Fruit fly (Drosophila melanogaster): ENCODE data around the gene Nepl19.

Nepl19 gene

dm6 chr3R:28830746-28831145 is 49.2 kb downstream of the Nepl19 start (continued):
- TF ChIP-seq Hr51 (GFP tag; optimal IDR thresholded peaks at IDR 0.05) (peak in 1 of 2 experiments; percentile 47), dmrt99B (tag; optimal IDR thresholded peaks at IDR 0.05) (peak; percentile 42), CG7928 (GFP tag; optimal IDR thresholded peaks at IDR 0.05) (no peak), Xbp1 (GFP tag; optimal IDR thresholded peaks at IDR 0.05) (no peak), repo (GFP tag; optimal IDR thresholded peaks at IDR 0.05) (no peak), Doc2 (GFP tag; IDR thresholded peaks at IDR 0.05) (no peak), CG2202 (tag; optimal IDR thresholded peaks at IDR 0.05) (no peak), Opbp (GFP tag; IDR thresholded peaks at IDR 0.05; ENCODE audit: partially characterized antibody) (no peak), dati (GFP tag; IDR thresholded peaks at IDR 0.05) (no peak), pros (GFP tag; optimal IDR thresholded peaks at IDR 0.05) (no peak), org-1 (GFP tag; optimal IDR thresholded peaks at IDR 0.05) (no peak), CG8944 (GFP tag; optimal IDR thresholded peaks at IDR 0.05) (no peak), CG9215 (GFP tag; IDR thresholded peaks at IDR 0.05) (no peak), kah (GFP tag; optimal IDR thresholded peaks at IDR 0.05) (no peak), kay (GFP tag; optimal IDR thresholded peaks at IDR 0.05) (no peak), bab2 (GFP tag; optimal IDR thresholded peaks at IDR 0.05) (no peak), Rfx (GFP tag; IDR thresholded peaks at IDR 0.05) (peak; percentile 10; the same call in 1 of the 2 replicates), sd (tag; optimal IDR thresholded peaks at IDR 0.05) (no peak), CG18011 (GFP tag; optimal IDR thresholded peaks at IDR 0.05) (no peak), Optix (GFP tag; IDR thresholded peaks at IDR 0.05) (no peak), CG11398 (GFP tag; optimal IDR thresholded peaks at IDR 0.05) (no peak), CG30403 (GFP tag; optimal IDR thresholded peaks at IDR 0.05) (peak; percentile 3), Adf1 (GFP tag; IDR thresholded peaks at IDR 0.05) (no peak), CG7745 (tag; optimal IDR thresholded peaks at IDR 0.05) (no peak), dimm (GFP tag; IDR thresholded peaks at IDR 0.05) (no peak), phol (tag; optimal IDR thresholded peaks at IDR 0.05) (peak; percentile 25), Hey (tag; optimal IDR thresholded peaks at IDR 0.05) (no peak), pzg (GFP tag; optimal IDR thresholded peaks at IDR 0.05) (no peak), Bdp1 (GFP tag; optimal IDR thresholded peaks at IDR 0.05) (no peak), fd64A (GFP tag; optimal IDR thresholded peaks at IDR 0.05) (no peak), CG32767 (GFP tag; IDR thresholded peaks at IDR 0.05) (no peak), CG32532 (GFP tag; IDR thresholded peaks at IDR 0.05) (no peak), CG31365 (tag; optimal IDR thresholded peaks at IDR 0.05) (no peak), wdn (GFP tag; IDR thresholded peaks at IDR 0.05) (no peak), al (GFP tag; IDR thresholded peaks at IDR 0.05) (no peak), D (optimal IDR thresholded peaks at IDR 0.05) (no peak), D (GFP tag; optimal IDR thresholded peaks at IDR 0.05) (no peak), Ets65A (GFP tag) (no peak), dan (GFP tag; IDR thresholded peaks at IDR 0.05) (no peak), Side (GFP tag; optimal IDR thresholded peaks at IDR 0.05) (no peak), CG10366 (GFP tag; IDR thresholded peaks at IDR 0.05) (no peak), pita (GFP tag; optimal IDR thresholded peaks at IDR 0.05) (no peak), Trl (optimal IDR thresholded peaks at IDR 0.05) (no peak), Trl (GFP tag; optimal IDR thresholded peaks at IDR 0.05) (no peak), CG11560 (tag; IDR thresholded peaks at IDR 0.05) (no peak), CG13894 (tag; optimal IDR thresholded peaks at IDR 0.05) (no peak), MTF-1 (GFP tag; optimal IDR thresholded peaks at IDR 0.05; ENCODE audit: borderline replicate concordance) (no peak), C15 (GFP tag; IDR thresholded peaks at IDR 0.05) (no peak), row (GFP tag; IDR thresholded peaks at IDR 0.05) (peak; percentile 31; the same call in 1 of the 3 replicates), CG6254 (GFP tag; optimal IDR thresholded peaks at IDR 0.05) (no peak), CG1602 (GFP tag; optimal IDR thresholded peaks at IDR 0.05) (no peak), sc (optimal IDR thresholded peaks at IDR 0.05) (no peak), sc (GFP tag; optimal IDR thresholded peaks at IDR 0.05) (no peak), E2f2 (GFP tag; IDR thresholded peaks at IDR 0.05) (no peak)

Measured in whole organism, embryonic.